Worm (Caenorhabditis elegans) whole organism, L4 larva: ENCODE results near the gene F15H10.5.

Source experiments
- ceh-82 ChIP-seq: sonication (generic microtip); optimal IDR thresholded peaks from 2 replicates; lab custom pipeline; 2017; ENCODE audit warnings: missing biosample characterization, missing genetic modification characterization
- lin-1 ChIP-seq: fragments of 200-800 bp; sonication (Bioruptor generic); IDR thresholded peaks from 2 replicates; pipeline ENCODE4 v1.3.6; 2022; ENCODE audit warnings: missing genetic modification reagents, missing genetic modification characterization, missing compliant biosample characterization
- nhr-77 ChIP-seq: fragments of 150-350 bp; optimal IDR thresholded peaks from 2 replicates; lab custom pipeline; 2014; ENCODE audit warnings: missing biosample characterization, missing genetic modification characterization

DNA sequence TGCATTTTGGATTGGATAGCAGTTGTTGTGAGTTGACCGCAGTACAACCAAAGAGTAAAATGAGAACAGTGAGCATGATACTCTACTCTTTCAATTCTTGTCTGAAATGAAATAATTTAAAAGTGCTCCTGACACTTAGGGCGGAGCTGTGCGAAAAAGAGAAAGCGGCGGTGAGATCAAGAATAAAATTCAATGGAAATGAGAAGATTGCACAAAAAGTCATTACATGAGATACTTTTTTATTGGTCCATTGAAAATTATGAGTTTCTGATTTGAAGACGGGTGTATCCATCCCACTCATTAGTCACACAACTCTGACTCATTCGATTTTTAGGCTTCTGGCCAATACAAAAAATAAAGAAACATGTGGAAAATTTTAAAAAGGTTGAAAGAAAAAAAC lies 38.4 kb upstream of the F15H10.5 start, which contains the start of gene F22E12.1:
- TF ChIP-seq ceh-82 (tag; lab: Kevin White, UChicago) (no peak), nhr-77 (no peak), lin-1 (GFP tag; lab: Robert Waterston, UW) (no peak)
